Fruit fly (Drosophila melanogaster) whole organism, larva: Measurements from ENCODE around the gene CG33664.
A peak's percentile ranks its signal among the peaks of the same experiment; 100 is the strongest.
"Not testable (repeated sequence)": the region's sequence is repeated elsewhere in the genome, so short reads cannot be mapped to it uniquely, and the experiment has no call there.

Experiments used
- noc ChIP-seq: fragments of 200-800 bp; sonication (Bioruptor generic); optimal IDR thresholded peaks from 3 replicates; lab custom pipeline; 2019; ENCODE audit warnings: missing biosample characterization, mild to moderate bottlenecking, missing genetic modification characterization, moderate library complexity

CG33664 gene

dm6 chrX:6383920-6384319 lies at the start of gene CG33664:
CG33664 (plus strand) TSS chrX:6384220.
- not testable (repeated sequence) for TF ChIP-seq noc (tag; lab: Kevin White, UChicago)

DNA sequence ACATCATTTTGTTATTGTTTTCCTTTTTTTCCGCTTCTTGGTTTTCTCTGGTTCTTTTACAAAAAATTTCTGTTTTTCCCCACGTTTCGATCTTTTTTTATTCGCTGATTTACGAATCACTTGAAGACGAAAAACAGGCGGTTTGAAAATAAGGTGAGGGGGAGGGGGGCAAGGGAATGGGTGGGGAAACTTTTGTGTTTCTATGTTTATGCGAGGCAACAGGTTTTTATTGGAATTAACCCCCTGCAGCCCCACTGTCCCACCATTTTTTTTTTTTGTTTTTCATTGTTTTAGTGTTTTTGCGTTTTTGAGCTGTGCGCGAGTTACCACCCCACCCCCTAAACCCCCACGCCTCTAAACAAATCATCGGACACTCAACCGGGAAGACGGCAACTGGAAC lies 49.1 kb upstream of the CG33664 start:
- TF ChIP-seq noc (tag; lab: Kevin White, UChicago) = no peak

DNA sequence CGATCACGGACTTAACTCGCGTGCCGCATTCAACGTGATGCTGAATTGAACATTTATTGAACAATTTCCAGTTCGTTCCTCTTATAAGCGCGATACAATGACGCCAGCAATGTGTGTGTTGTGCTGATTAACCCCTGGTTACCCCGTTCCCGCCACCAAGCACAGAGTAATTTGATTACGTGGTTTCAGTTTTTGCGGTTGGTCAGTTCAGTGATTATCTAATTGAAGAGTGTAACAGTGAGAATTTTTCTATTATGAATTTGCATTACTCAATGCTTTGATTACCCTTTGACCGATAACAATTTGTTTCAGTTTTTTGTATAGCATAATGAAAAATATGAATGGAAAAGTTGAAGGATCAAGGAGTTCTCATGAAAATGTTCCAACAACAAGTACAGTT lies 46.3 kb upstream of the CG33664 start, which contains the start of gene CG3842:
CG3842 (plus strand) TSS at position 61 of the 400 bp plus-strand sequence.
- no peak for TF ChIP-seq noc (tag; lab: Kevin White, UChicago)

DNA sequence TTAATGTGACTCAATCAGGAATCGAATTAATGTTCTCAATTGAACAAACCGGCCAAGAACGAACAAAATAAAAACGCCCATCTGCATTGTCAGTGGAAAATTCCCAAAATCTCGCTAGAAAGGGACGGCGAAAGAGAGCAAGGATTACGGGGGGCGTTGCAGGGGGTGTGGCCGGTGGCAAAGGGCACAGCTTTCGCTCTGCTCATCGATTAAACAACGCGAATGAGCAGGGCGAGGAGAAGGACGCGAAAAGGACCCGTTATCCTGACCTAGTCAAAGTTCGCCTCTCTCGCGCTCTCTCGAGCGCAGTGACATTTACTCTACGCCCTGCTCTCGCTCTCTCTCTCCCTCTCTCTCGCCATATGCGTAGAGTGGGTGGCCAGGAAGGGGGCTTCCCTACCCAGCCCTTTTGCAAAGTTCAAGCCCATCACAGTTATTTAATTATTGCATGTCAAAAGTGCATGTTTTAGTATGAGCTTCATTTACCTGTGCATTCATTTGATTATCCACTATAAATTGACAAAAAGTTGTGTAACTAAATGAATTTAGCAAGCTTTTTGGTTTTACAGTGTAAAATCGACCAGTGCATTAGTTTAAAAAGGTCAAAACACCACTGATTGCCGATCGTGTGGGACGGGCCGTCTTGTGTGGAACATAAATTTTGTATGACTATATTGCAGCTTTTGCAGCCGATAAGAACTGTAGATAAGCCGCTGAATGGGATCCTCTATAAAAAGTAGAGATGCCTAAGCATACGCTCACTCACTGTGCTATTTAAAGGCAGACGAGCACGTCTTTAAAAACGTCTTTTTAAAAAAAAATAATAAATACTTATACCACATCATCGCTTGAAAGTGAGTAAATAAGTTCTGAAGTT lies 45.0 kb upstream of the CG33664 start:
- no peak for TF ChIP-seq noc (tag; lab: Kevin White, UChicago)

dm6 chrX:6339970-6340548 lies 44.0 kb upstream of the CG33664 start:
- TF ChIP-seq noc (tag; lab: Kevin White, UChicago) = peak; percentile 12

DNA sequence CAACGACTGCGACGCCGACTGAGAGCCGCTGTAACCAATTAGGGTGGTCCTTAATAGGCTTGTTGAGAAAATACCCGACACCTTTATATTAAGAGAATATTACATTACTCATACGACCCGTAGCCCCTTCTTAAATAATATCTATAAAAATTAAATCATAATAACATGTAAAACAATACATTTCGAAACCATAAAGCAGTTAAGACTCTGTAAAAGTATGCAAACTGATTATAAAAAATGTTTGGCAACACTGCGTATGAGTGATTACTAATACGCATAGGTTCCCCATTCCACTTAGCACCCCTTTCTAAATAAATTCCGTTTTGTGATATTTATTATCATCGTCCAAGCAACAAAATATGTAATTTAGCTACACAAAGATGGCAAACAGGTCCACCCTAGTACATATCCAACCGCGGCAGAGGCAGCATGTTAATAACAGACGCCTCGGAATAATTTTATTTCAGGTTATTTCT lies 43.4 kb upstream of the CG33664 start:
- peak; percentile 87 for TF ChIP-seq noc (tag; lab: Kevin White, UChicago)

dm6 chrX:6341678-6342077 lies 42.3 kb upstream of the CG33664 start:
- TF ChIP-seq noc (tag; lab: Kevin White, UChicago) = no peak

dm6 chrX:6343323-6343722 lies 40.7 kb upstream of the CG33664 start:
- TF ChIP-seq noc (tag; lab: Kevin White, UChicago) = no peak

dm6 chrX:6343786-6344537 lies 40.1 kb upstream of the CG33664 start:
- no peak for TF ChIP-seq noc (tag; lab: Kevin White, UChicago)

dm6 chrX:6344538-6345074 lies 39.4 kb upstream of the CG33664 start:
- no peak for TF ChIP-seq noc (tag; lab: Kevin White, UChicago)

- no peak for TF ChIP-seq noc (tag; lab: Kevin White, UChicago)
Observed at dm6 chrX:6346153-6346552, 37.9 kb upstream of the CG33664 start.

dm6 chrX:6346926-6347367 lies 37.1 kb upstream of the CG33664 start, which contains the start of gene CG3847:
CG3847 (plus strand) TSS chrX:6347103.
- peak; percentile 28 for TF ChIP-seq noc (tag; lab: Kevin White, UChicago)

- no peak for TF ChIP-seq noc (tag; lab: Kevin White, UChicago)
Observed at dm6 chrX:6349231-6349630, 34.8 kb upstream of the CG33664 start.

DNA sequence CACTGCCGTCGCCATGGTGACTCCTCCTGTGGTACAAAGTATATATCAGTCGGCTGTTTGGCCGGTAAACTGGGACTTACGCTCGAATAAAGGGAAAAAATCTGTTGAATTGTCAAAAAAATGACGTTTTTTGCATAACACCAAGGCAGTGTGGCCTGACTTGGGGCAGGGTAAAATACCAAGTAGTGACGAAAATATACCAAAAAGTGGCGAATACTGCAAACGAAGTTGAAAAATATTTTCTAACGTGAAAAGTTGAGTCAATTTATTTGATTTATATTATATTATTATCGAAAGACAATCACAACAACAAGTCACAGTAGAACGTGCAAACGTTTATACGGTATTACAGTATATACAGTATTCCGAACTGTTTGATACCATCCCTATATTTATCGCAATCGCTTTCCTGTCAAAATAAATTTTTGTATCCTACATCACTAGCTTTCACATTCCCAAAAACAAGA lies 33.8 kb upstream of the CG33664 start, which contains the start of the genes ND-B16.6 and kdn:
ND-B16.6 (minus strand) TSS at position 189 of the 467 bp plus-strand sequence.
kdn (plus strand) TSS at position 417 of the 467 bp plus-strand sequence.
- no peak for TF ChIP-seq noc (tag; lab: Kevin White, UChicago)
